Worm (Caenorhabditis elegans) whole organism, L2 larva: ENCODE results near the gene rnf-121.
A peak's percentile ranks its signal among the peaks of the same experiment; 100 is the strongest.

ENCODE experiments used
- C34F6.9 ChIP-seq: fragments of 150-350 bp; optimal IDR thresholded peaks from 2 replicates; lab custom pipeline; 2014; ENCODE audit warnings: missing biosample characterization, missing genetic modification characterization
- R02D3.7 ChIP-seq: fragments of 150-350 bp; optimal IDR thresholded peaks from 2 replicates; lab custom pipeline; 2014; ENCODE audit warnings: missing biosample characterization, missing genetic modification characterization
- Y55F3AM.14 ChIP-seq: fragments of 200-800 bp; sonication (Bioruptor generic); optimal IDR thresholded peaks from 2 replicates; lab custom pipeline; 2018; ENCODE audit warnings: mild to moderate bottlenecking, missing genetic modification characterization, missing compliant biosample characterization
- blmp-1 ChIP-seq: sonication (generic microtip); optimal IDR thresholded peaks from 2 replicates; lab custom pipeline; 2017; ENCODE audit warnings: missing genetic modification characterization, mild to moderate bottlenecking, missing compliant biosample characterization, antibody characterized with exemption, moderate library complexity; ENCODE audit not compliant: insufficient read depth
- crh-2 ChIP-seq: sonication (generic microtip); optimal IDR thresholded peaks from 2 replicates; lab custom pipeline; 2017; ENCODE audit warnings: missing biosample characterization, missing genetic modification characterization
- dmd-4 ChIP-seq: sonication (generic microtip); optimal IDR thresholded peaks from 2 replicates; lab custom pipeline; 2017; ENCODE audit warnings: missing biosample characterization, missing genetic modification characterization
- elt-3 ChIP-seq: sonication (generic microtip); optimal IDR thresholded peaks from 2 replicates; lab custom pipeline; 2017; ENCODE audit warnings: missing biosample characterization, missing genetic modification characterization
- lsy-2 ChIP-seq, 2 experiments: fragments of 150-350 bp in 1 of 2; sonication (generic microtip) in 1 of 2; optimal IDR thresholded peaks; 2 replicates each; lab custom pipeline; 2014 to 2017; ENCODE audit warnings: missing biosample characterization in 2 of 2, missing genetic modification characterization in 2 of 2
- nhr-12 ChIP-seq: fragments of 150-350 bp; optimal IDR thresholded peaks from 2 replicates; lab custom pipeline; 2014; ENCODE audit warnings: missing biosample characterization, missing genetic modification characterization
- nhr-23 ChIP-seq: fragments of 150-350 bp; optimal IDR thresholded peaks from 2 replicates; lab custom pipeline; 2014; ENCODE audit warnings: missing biosample characterization, missing genetic modification reagents, missing genetic modification characterization
- skn-1 ChIP-seq: sonication (generic microtip); optimal IDR thresholded peaks from 2 replicates; lab custom pipeline; 2017; ENCODE audit warnings: missing biosample characterization, missing genetic modification characterization
- unc-62 ChIP-seq: fragments of 150-350 bp; optimal IDR thresholded peaks from 2 replicates; lab custom pipeline; 2014; ENCODE audit warnings: missing biosample characterization, missing genetic modification reagents, missing genetic modification characterization

DNA sequence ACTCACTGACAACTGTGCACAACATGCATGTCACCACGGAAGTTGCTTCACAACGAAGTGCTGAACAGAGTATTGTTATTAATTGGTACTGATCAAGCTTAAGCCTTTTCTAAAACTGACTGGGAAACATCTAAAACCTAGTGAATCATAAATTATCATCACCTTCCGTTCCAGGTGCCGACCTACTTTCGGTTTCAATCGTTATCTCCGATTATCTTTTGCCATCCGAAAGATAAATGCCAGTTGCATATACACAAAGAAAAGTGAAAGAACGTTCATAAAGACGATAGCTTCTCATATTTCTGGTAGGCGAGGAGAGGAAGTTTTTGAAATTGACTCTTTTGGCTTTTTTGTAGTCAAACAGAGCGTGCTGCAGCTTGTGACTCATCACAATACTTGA is 18.8 kb upstream of the rnf-121 start:
- TF ChIP-seq Y55F3AM.14 (no peak), skn-1 (tag; lab: Kevin White, UChicago) (no peak), nhr-23 (tag; lab: Kevin White, UChicago) (no peak), dmd-4 (tag; lab: Kevin White, UChicago) (no peak), lsy-2 (tag; optimal IDR thresholded peaks at IDR 0.05; lab: Kevin White, UChicago) (no peak), unc-62 (GFP tag; lab: Kevin White, UChicago) (no peak), crh-2 (tag; lab: Kevin White, UChicago) (no peak), elt-3 (tag; lab: Kevin White, UChicago) (no peak), nhr-12 (tag; lab: Kevin White, UChicago) (no peak), R02D3.7 (tag; lab: Kevin White, UChicago) (no peak), blmp-1 (tag; lab: Kevin White, UChicago) (peak; percentile 84), C34F6.9 (no peak)
